Worm (Caenorhabditis elegans) whole organism, late embryonic: ENCODE results near the gene K08C7.1.
A peak's percentile ranks its signal among the peaks of the same experiment; 100 is the strongest.

Experiments
- C38D4.7 ChIP-seq: fragments of 200-800 bp; sonication (Bioruptor generic); optimal IDR thresholded peaks from 2 replicates; lab custom pipeline; 2018; ENCODE audit warnings: mild to moderate bottlenecking, missing genetic modification characterization, moderate library complexity, missing compliant biosample characterization
- ama-1 ChIP-seq: fragments of 150-350 bp; optimal IDR thresholded peaks from 2 replicates; lab custom pipeline; 2014
- ceh-18 ChIP-seq: sonication (generic microtip); optimal IDR thresholded peaks from 2 replicates; lab custom pipeline; 2016; ENCODE audit warnings: missing genetic modification characterization, missing compliant biosample characterization
- ceh-45 ChIP-seq: fragments of 200-800 bp; sonication (Bioruptor generic); IDR thresholded peaks from 2 replicates; pipeline ENCODE4 v1.3.6; 2022; ENCODE audit warnings: missing genetic modification reagents, missing genetic modification characterization, missing compliant biosample characterization
- elt-4 ChIP-seq: sonication (generic microtip); optimal IDR thresholded peaks from 2 replicates; lab custom pipeline; 2016; ENCODE audit warnings: missing genetic modification characterization, missing compliant biosample characterization
- eyg-1 ChIP-seq: sonication (generic microtip); optimal IDR thresholded peaks from 2 replicates; lab custom pipeline; 2016; ENCODE audit warnings: missing genotype, missing genetic modification characterization, missing compliant biosample characterization
- hlh-15 ChIP-seq: sonication (generic microtip); optimal IDR thresholded peaks from 2 replicates; lab custom pipeline; 2016; ENCODE audit warnings: missing genetic modification characterization, missing compliant biosample characterization
- hlh-30 ChIP-seq: sonication (generic microtip); optimal IDR thresholded peaks from 2 replicates; lab custom pipeline; 2017; ENCODE audit warnings: antibody characterized with exemption, missing genetic modification characterization, missing compliant biosample characterization; ENCODE audit not compliant: insufficient read depth
- mec-3 ChIP-seq: sonication (generic microtip); optimal IDR thresholded peaks from 2 replicates; lab custom pipeline; 2016; ENCODE audit warnings: borderline replicate concordance, missing genetic modification characterization, missing compliant biosample characterization
- pha-4 ChIP-seq: fragments of 150-350 bp; optimal IDR thresholded peaks from 2 replicates; lab custom pipeline; 2018; ENCODE audit warnings: missing biosample characterization, missing genetic modification reagents, missing genetic modification characterization
- ref-2 ChIP-seq: sonication (generic microtip); optimal IDR thresholded peaks from 2 replicates; lab custom pipeline; 2016; ENCODE audit warnings: missing genetic modification characterization, missing compliant biosample characterization
- rnt-1 ChIP-seq: sonication (generic microtip); optimal IDR thresholded peaks from 2 replicates; lab custom pipeline; 2016; ENCODE audit warnings: missing genetic modification characterization, missing compliant biosample characterization
- sdc-2 ChIP-seq: sonication (generic microtip); optimal IDR thresholded peaks from 2 replicates; lab custom pipeline; 2016; ENCODE audit warnings: missing genotype, missing genetic modification characterization, missing compliant biosample characterization

DNA sequence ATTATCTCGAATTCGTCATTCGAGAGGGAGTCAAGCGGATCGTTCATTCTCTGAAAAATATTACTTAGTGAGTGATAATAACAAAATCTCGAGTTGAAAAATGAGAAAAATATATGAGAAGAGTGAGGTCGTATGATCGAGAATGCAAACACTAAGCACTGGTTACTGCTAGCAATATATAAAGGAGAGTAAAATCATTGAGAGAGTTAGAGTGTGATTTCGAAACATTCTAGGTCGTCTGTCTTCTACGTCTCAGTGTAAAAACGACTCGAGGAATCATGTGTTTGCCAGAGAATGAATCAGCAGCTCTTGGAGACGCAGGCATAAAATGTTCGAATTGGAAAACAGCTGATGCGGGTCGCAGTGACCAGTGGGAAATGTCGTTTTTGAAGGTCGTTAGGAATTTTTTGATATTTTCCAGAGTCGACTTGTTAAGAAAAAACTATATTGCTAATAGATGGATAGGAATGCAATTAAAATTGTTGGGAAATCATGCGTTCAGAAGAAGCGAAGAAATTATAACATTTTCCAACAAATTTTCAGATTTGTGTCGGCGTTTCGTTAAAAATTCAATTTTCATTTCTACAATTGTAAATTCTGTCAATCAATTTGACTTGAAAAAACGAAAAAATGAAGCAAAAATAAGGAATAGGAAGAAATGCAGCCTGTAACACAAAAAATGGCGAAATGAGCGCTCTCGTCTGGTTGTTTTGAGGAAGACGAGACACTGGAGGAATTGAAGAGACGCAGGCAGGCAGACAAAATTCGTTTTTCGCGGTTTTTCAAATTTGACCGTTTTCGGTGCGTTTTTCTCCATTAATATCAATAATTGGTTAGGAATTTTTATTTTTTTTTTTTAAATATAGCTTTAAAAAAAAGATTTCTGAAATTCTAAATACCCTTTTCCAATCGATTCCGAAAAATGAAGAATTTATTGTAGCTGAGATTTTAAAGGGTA lies 40.7 kb downstream of the K08C7.1 start, which contains the start of gene allo-1:
- TF ChIP-seq ceh-45 (GFP tag; lab: Robert Waterston, UW) (no peak), mec-3 (tag; lab: Kevin White, UChicago) (no peak), hlh-15 (tag; lab: Kevin White, UChicago) (no peak), eyg-1 (tag; lab: Kevin White, UChicago) (no peak), sdc-2 (tag; lab: Kevin White, UChicago) (no peak), rnt-1 (tag; lab: Kevin White, UChicago) (no peak), ama-1 (lab: Kevin White, UChicago) (no peak), hlh-30 (tag; lab: Kevin White, UChicago) (peak; percentile 79), ceh-18 (tag; lab: Kevin White, UChicago) (peak; percentile 28), pha-4 (no peak), C38D4.7 (no peak), elt-4 (tag; lab: Kevin White, UChicago) (no peak), ref-2 (no peak)
